Worm (Caenorhabditis elegans) whole organism, L4 larva: ENCODE measurements around the gene sdpn-1.
A peak's percentile ranks its signal among the peaks of the same experiment; 100 is the strongest.

Source experiments
- F26F4.8 ChIP-seq: fragments of 200-800 bp; sonication (Bioruptor generic); conservative IDR thresholded peaks from 2 replicates; pipeline ENCODE4 v1.3.6; 2022; ENCODE audit warnings: missing genetic modification characterization, missing compliant biosample characterization
- F44E2.7 ChIP-seq: fragments of 200-800 bp; sonication (Bioruptor generic); IDR thresholded peaks from 2 replicates; pipeline ENCODE4 v2.1.2; 2022; ENCODE audit warnings: missing genetic modification characterization, missing compliant biosample characterization
- R02D3.7 ChIP-seq: fragments of 150-350 bp; sonication (generic microtip); optimal IDR thresholded peaks from 3 replicates; lab custom pipeline; 2014; ENCODE audit warnings: missing biosample characterization, missing genetic modification characterization
- T20F7.1 ChIP-seq: fragments of 200-800 bp; sonication (Bioruptor generic); optimal IDR thresholded peaks from 2 replicates; lab custom pipeline; 2018; ENCODE audit warnings: mild to moderate bottlenecking, missing genetic modification characterization, missing compliant biosample characterization
- T26A8.4 ChIP-seq: fragments of 200-800 bp; sonication (Bioruptor generic); IDR thresholded peaks from 2 replicates; pipeline ENCODE4 v1.3.6; 2022; ENCODE audit warnings: missing genetic modification characterization, missing compliant biosample characterization
- Y105C5A.15 ChIP-seq: fragments of 200-800 bp; sonication (Bioruptor generic); IDR thresholded peaks from 2 replicates; pipeline ENCODE4 v1.3.6; 2022; ENCODE audit warnings: missing genetic modification characterization, missing compliant biosample characterization
- Y75B8A.6 ChIP-seq: fragments of 200-800 bp; sonication (Bioruptor generic); IDR thresholded peaks from 2 replicates; pipeline ENCODE4 v1.3.6; 2022; ENCODE audit warnings: missing genetic modification reagents, missing genetic modification characterization, missing compliant biosample characterization
- ZK337.2 ChIP-seq: fragments of 200-800 bp; sonication (Bioruptor generic); IDR thresholded peaks from 2 replicates; pipeline ENCODE4 v1.3.6; 2022; ENCODE audit warnings: missing genetic modification reagents, missing genetic modification characterization, missing compliant biosample characterization
- ZK546.5 ChIP-seq, 2 experiments: sonication (generic microtip); optimal IDR thresholded peaks; 2 replicates each; lab custom pipeline; 2017; ENCODE audit warnings: missing biosample characterization in 2 of 2, missing genetic modification characterization in 2 of 2
- aha-1 ChIP-seq: fragments of 150-350 bp; peaks from one replicate; lab custom pipeline; 2014; ENCODE audit warnings: missing biosample characterization, missing genetic modification characterization
- ama-1 ChIP-seq: fragments of 150-350 bp; optimal IDR thresholded peaks from 2 replicates; lab custom pipeline; 2014; ENCODE audit warnings: inconsistent platforms, mixed read lengths
- ceh-28 ChIP-seq: fragments of 150-350 bp; optimal IDR thresholded peaks from 2 replicates; lab custom pipeline; 2014; ENCODE audit warnings: missing biosample characterization, missing genetic modification reagents, missing genetic modification characterization
- ceh-44 ChIP-seq: fragments of 200-800 bp; sonication (Bioruptor generic); IDR thresholded peaks from 2 replicates; pipeline ENCODE4 v1.3.6; 2022; ENCODE audit warnings: missing genetic modification reagents, missing genetic modification characterization, missing compliant biosample characterization
- ceh-62 ChIP-seq: sonication (generic microtip); optimal IDR thresholded peaks from 2 replicates; lab custom pipeline; 2017; ENCODE audit warnings: missing biosample characterization, missing genetic modification characterization
- ces-1 ChIP-seq: fragments of 150-350 bp; sonication (generic microtip); optimal IDR thresholded peaks from 4 replicates; lab custom pipeline; 2014; ENCODE audit warnings: missing biosample characterization, missing genetic modification reagents, missing genetic modification characterization
- daf-16 ChIP-seq, 3 experiments: sonication (generic microtip); optimal IDR thresholded peaks; 2 replicates each; lab custom pipeline; 2016 to 2017; ENCODE audit warnings: missing genetic modification characterization in 3 of 3, missing genetic modification reagents in 3 of 3, mild to moderate bottlenecking in 2 of 3, missing compliant biosample characterization in 2 of 3, missing biosample characterization in 1 of 3, moderate library complexity in 1 of 3
- daf-19 ChIP-seq: fragments of 200-800 bp; sonication (Bioruptor generic); conservative IDR thresholded peaks from 2 replicates; pipeline ENCODE4 v1.3.6; 2022; ENCODE audit warnings: missing genetic modification characterization, missing compliant biosample characterization
- daf-8 ChIP-seq: fragments of 200-800 bp; sonication (Bioruptor generic); IDR thresholded peaks from 2 replicates; pipeline ENCODE4 v1.3.6; 2022; ENCODE audit warnings: missing genetic modification characterization, missing compliant biosample characterization
- dmd-6 ChIP-seq: fragments of 200-800 bp; sonication (Bioruptor generic); IDR thresholded peaks from 2 replicates; pipeline ENCODE4 v1.3.6; 2022; ENCODE audit warnings: missing genetic modification reagents, missing genetic modification characterization, missing compliant biosample characterization
- dmd-8 ChIP-seq: fragments of 200-800 bp; sonication (Bioruptor generic); IDR thresholded peaks from 2 replicates; pipeline ENCODE4 v1.3.6; 2022; ENCODE audit warnings: missing genetic modification characterization, missing compliant biosample characterization
- dmd-9 ChIP-seq: fragments of 200-800 bp; sonication (Bioruptor generic); IDR thresholded peaks from 2 replicates; pipeline ENCODE4 v1.3.6; 2022; ENCODE audit warnings: missing genetic modification reagents, missing genetic modification characterization, missing compliant biosample characterization
- dpl-1 ChIP-seq: fragments of 150-350 bp; optimal IDR thresholded peaks from 2 replicates; lab custom pipeline; 2014; ENCODE audit warnings: missing biosample characterization, missing genetic modification reagents, missing genetic modification characterization
- dve-1 ChIP-seq: sonication (generic microtip); optimal IDR thresholded peaks from 2 replicates; lab custom pipeline; 2017; ENCODE audit warnings: antibody characterized with exemption, mild to moderate bottlenecking, missing genetic modification characterization, missing compliant biosample characterization; ENCODE audit not compliant: insufficient read depth
- fkh-10 ChIP-seq: fragments of 150-350 bp; optimal IDR thresholded peaks from 2 replicates; lab custom pipeline; 2014; ENCODE audit warnings: missing biosample characterization, missing genetic modification reagents, missing genetic modification characterization
- hif-1 ChIP-seq, 2 experiments: sonication (generic microtip); optimal IDR thresholded peaks; 2 replicates each; lab custom pipeline; 2016 to 2017; ENCODE audit warnings: missing compliant biosample characterization in 2 of 2, missing genetic modification characterization in 2 of 2, missing genetic modification reagents in 2 of 2, missing genotype in 2 of 2, mild to moderate bottlenecking in 1 of 2
- hlh-11 ChIP-seq: fragments of 200-800 bp; sonication (Bioruptor generic); optimal IDR thresholded peaks from 2 replicates; lab custom pipeline; 2018; ENCODE audit warnings: mild to moderate bottlenecking, missing genetic modification characterization, missing compliant biosample characterization
- lin-13 ChIP-seq: fragments of 150-350 bp; optimal IDR thresholded peaks from 2 replicates; lab custom pipeline; 2014; ENCODE audit warnings: missing biosample characterization, missing genetic modification reagents, missing genetic modification characterization
- lin-38 ChIP-seq: fragments of 200-800 bp; sonication (Bioruptor generic); IDR thresholded peaks from 2 replicates; pipeline ENCODE4 v1.3.6; 2022; ENCODE audit warnings: missing genetic modification reagents, missing genetic modification characterization, missing compliant biosample characterization
- mdl-1 ChIP-seq, 2 experiments: fragments of 150-350 bp in 1 of 2; sonication (generic microtip) in 1 of 2; optimal IDR thresholded peaks; 2 replicates each; lab custom pipeline; 2014 to 2017; ENCODE audit warnings: missing biosample characterization in 2 of 2, missing genetic modification characterization in 2 of 2
- mep-1 ChIP-seq: fragments of 150-350 bp; sonication (generic microtip); optimal IDR thresholded peaks from 3 replicates; lab custom pipeline; 2014; ENCODE audit warnings: missing biosample characterization, missing genetic modification characterization
- nhr-10 ChIP-seq: fragments of 150-350 bp; optimal IDR thresholded peaks from 2 replicates; lab custom pipeline; 2014; ENCODE audit warnings: missing biosample characterization, missing genetic modification characterization
- nhr-102 ChIP-seq: sonication (generic microtip); optimal IDR thresholded peaks from 2 replicates; lab custom pipeline; 2016; ENCODE audit warnings: mild to moderate bottlenecking, missing genetic modification characterization, moderate library complexity, missing compliant biosample characterization
- nhr-28 ChIP-seq: fragments of 150-350 bp; optimal IDR thresholded peaks from 2 replicates; lab custom pipeline; 2014; ENCODE audit warnings: missing biosample characterization, missing genetic modification characterization
- nhr-41 ChIP-seq: fragments of 200-800 bp; sonication (Bioruptor generic); IDR thresholded peaks from 2 replicates; pipeline ENCODE4 v1.3.6; 2022; ENCODE audit warnings: missing genetic modification reagents, missing genetic modification characterization, missing compliant biosample characterization
- nhr-42 ChIP-seq: fragments of 200-800 bp; sonication (Bioruptor generic); IDR thresholded peaks from 2 replicates; pipeline ENCODE4 v1.3.6; 2022; ENCODE audit warnings: missing genetic modification characterization, missing compliant biosample characterization
- pqm-1 ChIP-seq: sonication (generic microtip); optimal IDR thresholded peaks from 2 replicates; lab custom pipeline; 2017; ENCODE audit warnings: missing biosample characterization, missing genetic modification characterization
- rbr-2 ChIP-seq: sonication (generic microtip); optimal IDR thresholded peaks from 2 replicates; lab custom pipeline; 2016; ENCODE audit warnings: missing genotype, missing genetic modification characterization, missing compliant biosample characterization
- set-16 ChIP-seq: fragments of 200-800 bp; sonication (Bioruptor generic); IDR thresholded peaks from 2 replicates; pipeline ENCODE4 v1.3.6; 2022; ENCODE audit warnings: missing genetic modification reagents, missing genetic modification characterization, missing compliant biosample characterization
- skn-1 ChIP-seq: fragments of 150-350 bp; optimal IDR thresholded peaks from 2 replicates; lab custom pipeline; 2014; ENCODE audit warnings: missing biosample characterization, missing genetic modification characterization
- spr-1 ChIP-seq: sonication (generic microtip); optimal IDR thresholded peaks from 2 replicates; lab custom pipeline; 2016; ENCODE audit warnings: mild to moderate bottlenecking, missing genetic modification characterization, missing compliant biosample characterization
- spr-3 ChIP-seq: fragments of 200-800 bp; sonication (Bioruptor generic); optimal IDR thresholded peaks from 2 replicates; lab custom pipeline; 2018; ENCODE audit warnings: mild to moderate bottlenecking, missing genetic modification characterization, missing compliant biosample characterization
- unc-62 ChIP-seq, 3 experiments: fragments of 150-350 bp in 1 of 3; sonication (generic microtip); optimal IDR thresholded peaks in 2 of 3; peaks in 1 of 3; 1 replicate in 1 of 3; 2 replicates in 2 of 3; lab custom pipeline; 2014 to 2017; ENCODE audit warnings: missing biosample characterization in 3 of 3, missing genetic modification characterization in 3 of 3, missing genetic modification reagents in 3 of 3, missing genotype in 1 of 3
- vab-7 ChIP-seq: fragments of 200-800 bp; sonication (Bioruptor generic); IDR thresholded peaks from 2 replicates; pipeline ENCODE4 v1.3.6; 2022; ENCODE audit warnings: missing genetic modification reagents, missing genetic modification characterization, missing compliant biosample characterization
- zfp-2 ChIP-seq: sonication (generic microtip); optimal IDR thresholded peaks from 2 replicates; lab custom pipeline; 2016; ENCODE audit warnings: mild to moderate bottlenecking, missing genetic modification characterization, missing compliant biosample characterization
- zip-2 ChIP-seq: fragments of 150-350 bp; optimal IDR thresholded peaks from 2 replicates; lab custom pipeline; 2014; ENCODE audit warnings: missing biosample characterization, missing genetic modification characterization
- ztf-11 ChIP-seq: fragments of 150-350 bp; optimal IDR thresholded peaks from 2 replicates; lab custom pipeline; 2014; ENCODE audit warnings: missing biosample characterization, missing genetic modification characterization
- ztf-7 ChIP-seq: fragments of 150-350 bp; optimal IDR thresholded peaks from 2 replicates; lab custom pipeline; 2014; ENCODE audit warnings: missing biosample characterization, missing genetic modification characterization

sdpn-1 gene

ce11 chrX:8022728-8023127, 24.7 kb upstream of the sdpn-1 start (continued):
- TF ChIP-seq fkh-10 (GFP tag; lab: Kevin White, UChicago), result no peak
- TF ChIP-seq ceh-28, result no peak
- TF ChIP-seq dve-1 (tag; lab: Kevin White, UChicago), result peak; percentile 82
- TF ChIP-seq set-16 (GFP tag; lab: Robert Waterston, UW), result no peak
- peak in 1 of 2 experiments; percentile 45 for TF ChIP-seq hif-1 (tag; optimal IDR thresholded peaks at IDR 0.05; lab: Kevin White, UChicago)
- no peak for TF ChIP-seq lin-38
- peak; percentile 56 for TF ChIP-seq nhr-28 (tag; lab: Kevin White, UChicago)
- TF ChIP-seq zip-2 (tag; lab: Kevin White, UChicago), result no peak
- TF ChIP-seq nhr-102 (tag; lab: Kevin White, UChicago), result peak; percentile 10
- no peak for TF ChIP-seq ztf-7 (tag; lab: Kevin White, UChicago)
- TF ChIP-seq dmd-9 (GFP tag; lab: Robert Waterston, UW), result no peak
- TF ChIP-seq Y75B8A.6, result no peak
- no peak for TF ChIP-seq lin-13 (GFP tag; lab: Kevin White, UChicago)
- TF ChIP-seq F26F4.8 (GFP tag; lab: Robert Waterston, UW), result no peak
- TF ChIP-seq mep-1, result no peak
- no peak for TF ChIP-seq vab-7 (GFP tag; lab: Robert Waterston, UW)
- TF ChIP-seq daf-16 (GFP tag; optimal IDR thresholded peaks at IDR 0.05; lab: Kevin White, UChicago), result no peak
- TF ChIP-seq daf-16 (tag; optimal IDR thresholded peaks at IDR 0.05; lab: Kevin White, UChicago), result peak; percentile 98
- peak; percentile 79 for TF ChIP-seq dmd-6 (GFP tag; lab: Robert Waterston, UW)
- no peak for TF ChIP-seq zfp-2 (tag; lab: Kevin White, UChicago)
- TF ChIP-seq ama-1 (lab: Kevin White, UChicago), result no peak
- no peak for TF ChIP-seq nhr-41 (GFP tag; lab: Robert Waterston, UW)

- TF ChIP-seq ztf-11 (tag; lab: Kevin White, UChicago) (no peak), T26A8.4 (peak; percentile 36; the same call in 1 of the 2 replicates), T20F7.1 (GFP tag; lab: Kevin White, UChicago) (peak; percentile 69), daf-16 (GFP tag; optimal IDR thresholded peaks at IDR 0.05; lab: Kevin White, UChicago) (peak in 1 of 2 experiments; percentile 89), daf-16 (tag; optimal IDR thresholded peaks at IDR 0.05; lab: Kevin White, UChicago) (no peak), skn-1 (no peak), ZK546.5 (tag; optimal IDR thresholded peaks at IDR 0.05; lab: Kevin White, UChicago) (no peak), pqm-1 (tag; lab: Kevin White, UChicago) (no peak), mdl-1 (tag; optimal IDR thresholded peaks at IDR 0.05; lab: Kevin White, UChicago) (peak; percentile 76 to 87), nhr-28 (tag; lab: Kevin White, UChicago) (peak; percentile 2), unc-62 (GFP tag; optimal IDR thresholded peaks at IDR 0.05 in 1 of 2; lab: Kevin White, UChicago) (peak in 1 of 2 experiments; percentile 89), unc-62 (tag; optimal IDR thresholded peaks at IDR 0.05; lab: Kevin White, UChicago) (no peak), dpl-1 (GFP tag; lab: Kevin White, UChicago) (peak; percentile 25), zip-2 (tag; lab: Kevin White, UChicago) (no peak), F44E2.7 (no peak), lin-38 (peak; percentile 35; the same call in 1 of the 2 replicates), fkh-10 (GFP tag; lab: Kevin White, UChicago) (peak; percentile 84), dmd-8 (GFP tag; lab: Robert Waterston, UW) (0 out of 2 replicates have a peak, but pooled peaks have one; percentile 11), Y105C5A.15 (GFP tag; lab: Robert Waterston, UW) (no peak), dmd-9 (GFP tag; lab: Robert Waterston, UW) (no peak), R02D3.7 (tag; lab: Kevin White, UChicago) (no peak), ceh-44 (GFP tag; lab: Robert Waterston, UW) (no peak), set-16 (GFP tag; lab: Robert Waterston, UW) (peak; percentile 62), daf-8 (GFP tag; lab: Robert Waterston, UW) (no peak), ZK337.2 (GFP tag; lab: Robert Waterston, UW) (0 out of 2 replicates have a peak, but pooled peaks have one; percentile 28), ces-1 (GFP tag; lab: Kevin White, UChicago) (peak; percentile 3), aha-1 (tag; lab: Kevin White, UChicago) (peak; percentile 98), nhr-42 (GFP tag; lab: Robert Waterston, UW) (no peak), mep-1 (peak; percentile 88), spr-3 (no peak), hif-1 (tag; optimal IDR thresholded peaks at IDR 0.05; lab: Kevin White, UChicago) (peak; percentile 17 to 88), rbr-2 (tag; lab: Kevin White, UChicago) (peak; percentile 86), spr-1 (tag; lab: Kevin White, UChicago) (no peak), ceh-62 (tag; lab: Kevin White, UChicago) (no peak), ceh-28 (peak; percentile 44), lin-13 (GFP tag; lab: Kevin White, UChicago) (peak; percentile 7), daf-19 (GFP tag; lab: Robert Waterston, UW) (no peak), nhr-10 (tag; lab: Kevin White, UChicago) (no peak), hlh-11 (tag; lab: Kevin White, UChicago) (peak; percentile 90)
Measured at ce11 chrX:8021609-8022008, 23.6 kb upstream of the sdpn-1 start.
